Worm (Caenorhabditis elegans) whole organism, late embryonic: ENCODE measurements around the gene mrpl-20.

ENCODE experiments used
- C08G9.2 ChIP-seq: sonication (generic microtip); optimal IDR thresholded peaks from 2 replicates; lab custom pipeline; 2016; ENCODE audit warnings: mild to moderate bottlenecking, missing genetic modification characterization, moderate library complexity, missing compliant biosample characterization
- C38D4.7 ChIP-seq: fragments of 200-800 bp; sonication (Bioruptor generic); optimal IDR thresholded peaks from 2 replicates; lab custom pipeline; 2018; ENCODE audit warnings: mild to moderate bottlenecking, missing genetic modification characterization, moderate library complexity, missing compliant biosample characterization
- K09A11.1 ChIP-seq: sonication (generic microtip); optimal IDR thresholded peaks from 2 replicates; lab custom pipeline; 2017; ENCODE audit warnings: antibody characterized with exemption, mild to moderate bottlenecking, missing genetic modification characterization, missing compliant biosample characterization; ENCODE audit not compliant: insufficient read depth
- T23F11.4 ChIP-seq: fragments of 200-800 bp; sonication (Bioruptor generic); optimal IDR thresholded peaks from 2 replicates; lab custom pipeline; 2018; ENCODE audit warnings: mild to moderate bottlenecking, missing genetic modification characterization, missing compliant biosample characterization
- ama-1 ChIP-seq: fragments of 150-350 bp; optimal IDR thresholded peaks from 2 replicates; lab custom pipeline; 2014
- ceh-14 ChIP-seq: sonication (generic microtip); optimal IDR thresholded peaks from 2 replicates; lab custom pipeline; 2016; ENCODE audit warnings: missing genotype, missing genetic modification characterization, missing compliant biosample characterization
- ceh-2 ChIP-seq: sonication (generic microtip); optimal IDR thresholded peaks from 2 replicates; lab custom pipeline; 2016; ENCODE audit warnings: missing genotype, missing genetic modification characterization, missing compliant biosample characterization
- ceh-30 ChIP-seq: fragments of 150-350 bp; optimal IDR thresholded peaks from 2 replicates; lab custom pipeline; 2014; ENCODE audit warnings: missing biosample characterization, missing genetic modification characterization
- ceh-31 ChIP-seq: sonication (generic microtip); optimal IDR thresholded peaks from 2 replicates; lab custom pipeline; 2016; ENCODE audit warnings: missing genetic modification characterization, missing compliant biosample characterization
- ceh-45 ChIP-seq: fragments of 200-800 bp; sonication (Bioruptor generic); IDR thresholded peaks from 2 replicates; pipeline ENCODE4 v1.3.6; 2022; ENCODE audit warnings: missing genetic modification reagents, missing genetic modification characterization, missing compliant biosample characterization
- ceh-48 ChIP-seq: sonication (generic microtip); optimal IDR thresholded peaks from 2 replicates; lab custom pipeline; 2016; ENCODE audit warnings: missing genetic modification characterization, inconsistent platforms, missing compliant biosample characterization
- ceh-9 ChIP-seq: sonication (generic microtip); optimal IDR thresholded peaks from 2 replicates; lab custom pipeline; 2016; ENCODE audit warnings: mild to moderate bottlenecking, missing genetic modification characterization, inconsistent platforms, missing compliant biosample characterization
- che-1 ChIP-seq: sonication (generic microtip); optimal IDR thresholded peaks from 2 replicates; lab custom pipeline; 2016; ENCODE audit warnings: mild to moderate bottlenecking, missing genetic modification characterization, missing compliant biosample characterization
- dmd-4 ChIP-seq: sonication (generic microtip); optimal IDR thresholded peaks from 2 replicates; lab custom pipeline; 2016; ENCODE audit warnings: borderline replicate concordance, missing genetic modification characterization, missing compliant biosample characterization
- dve-1 ChIP-seq: sonication (generic microtip); optimal IDR thresholded peaks from 2 replicates; lab custom pipeline; 2017; ENCODE audit warnings: antibody characterized with exemption, mild to moderate bottlenecking, missing genetic modification characterization, missing compliant biosample characterization
- elt-2 ChIP-seq: sonication (generic microtip); optimal IDR thresholded peaks from 2 replicates; lab custom pipeline; 2016; ENCODE audit warnings: missing genetic modification reagents, missing genetic modification characterization, missing compliant biosample characterization
- elt-4 ChIP-seq: sonication (generic microtip); optimal IDR thresholded peaks from 2 replicates; lab custom pipeline; 2016; ENCODE audit warnings: missing genetic modification characterization, missing compliant biosample characterization
- ets-4 ChIP-seq: sonication (generic microtip); optimal IDR thresholded peaks from 2 replicates; lab custom pipeline; 2016; ENCODE audit warnings: missing genetic modification characterization, missing compliant biosample characterization
- eyg-1 ChIP-seq: sonication (generic microtip); optimal IDR thresholded peaks from 2 replicates; lab custom pipeline; 2016; ENCODE audit warnings: missing genotype, missing genetic modification characterization, missing compliant biosample characterization
- hlh-13 ChIP-seq: fragments of 200-800 bp; sonication (Bioruptor generic); optimal IDR thresholded peaks from 2 replicates; lab custom pipeline; 2018; ENCODE audit warnings: mild to moderate bottlenecking, missing genetic modification characterization, missing compliant biosample characterization
- hlh-15 ChIP-seq: sonication (generic microtip); optimal IDR thresholded peaks from 2 replicates; lab custom pipeline; 2016; ENCODE audit warnings: missing genetic modification characterization, missing compliant biosample characterization
- hlh-30 ChIP-seq: sonication (generic microtip); optimal IDR thresholded peaks from 2 replicates; lab custom pipeline; 2017; ENCODE audit warnings: antibody characterized with exemption, missing genetic modification characterization, missing compliant biosample characterization; ENCODE audit not compliant: insufficient read depth
- hlh-6 ChIP-seq: sonication (generic microtip); optimal IDR thresholded peaks from 2 replicates; lab custom pipeline; 2016; ENCODE audit warnings: missing genotype, missing genetic modification characterization, missing compliant biosample characterization
- hlh-8 ChIP-seq: sonication (generic microtip); optimal IDR thresholded peaks from 2 replicates; lab custom pipeline; 2016; ENCODE audit warnings: missing genotype, missing genetic modification characterization, missing compliant biosample characterization
- mec-3 ChIP-seq: sonication (generic microtip); optimal IDR thresholded peaks from 2 replicates; lab custom pipeline; 2016; ENCODE audit warnings: borderline replicate concordance, missing genetic modification characterization, missing compliant biosample characterization
- nfya-1 ChIP-seq: sonication (generic microtip); optimal IDR thresholded peaks from 2 replicates; lab custom pipeline; 2017; ENCODE audit warnings: missing genetic modification characterization, mild to moderate bottlenecking, missing compliant biosample characterization, antibody characterized with exemption, moderate library complexity
- npax-4 ChIP-seq: sonication (generic microtip); optimal IDR thresholded peaks from 2 replicates; lab custom pipeline; 2016; ENCODE audit warnings: missing genetic modification characterization, missing compliant biosample characterization
- pag-3 ChIP-seq: sonication (generic microtip); optimal IDR thresholded peaks from 2 replicates; lab custom pipeline; 2016; ENCODE audit warnings: missing compliant biosample characterization, missing genetic modification characterization, borderline replicate concordance
- pax-1 ChIP-seq: fragments of 150-350 bp; optimal IDR thresholded peaks from 2 replicates; lab custom pipeline; 2014; ENCODE audit warnings: missing biosample characterization, missing genetic modification characterization
- pha-2 ChIP-seq: sonication (generic microtip); optimal IDR thresholded peaks from 2 replicates; lab custom pipeline; 2017; ENCODE audit warnings: mild to moderate bottlenecking, missing genetic modification characterization, missing compliant biosample characterization
- pha-4 ChIP-seq: fragments of 150-350 bp; optimal IDR thresholded peaks from 2 replicates; lab custom pipeline; 2018; ENCODE audit warnings: missing biosample characterization, missing genetic modification reagents, missing genetic modification characterization
- rnt-1 ChIP-seq: sonication (generic microtip); optimal IDR thresholded peaks from 2 replicates; lab custom pipeline; 2016; ENCODE audit warnings: missing genetic modification characterization, missing compliant biosample characterization
- sdc-2 ChIP-seq: sonication (generic microtip); optimal IDR thresholded peaks from 2 replicates; lab custom pipeline; 2016; ENCODE audit warnings: missing genotype, missing genetic modification characterization, missing compliant biosample characterization
- sox-2 ChIP-seq: fragments of 200-800 bp; sonication (Bioruptor generic); IDR thresholded peaks from 2 replicates; pipeline ENCODE4 v1.3.6; 2022; ENCODE audit warnings: missing genetic modification reagents, missing genetic modification characterization, missing compliant biosample characterization
- tbx-2 ChIP-seq: sonication (generic microtip); optimal IDR thresholded peaks from 2 replicates; lab custom pipeline; 2016; ENCODE audit warnings: missing genetic modification characterization, missing compliant biosample characterization
- tbx-7 ChIP-seq: sonication (generic microtip); optimal IDR thresholded peaks from 2 replicates; lab custom pipeline; 2016; ENCODE audit warnings: missing genotype, missing genetic modification characterization, missing compliant biosample characterization
- unc-3 ChIP-seq, 2 experiments: fragments of 200-800 bp in 1 of 2; sonication (Bioruptor generic) in 1 of 2; sonication (generic microtip) in 1 of 2; conservative IDR thresholded peaks in 1 of 2; optimal IDR thresholded peaks in 1 of 2; 2 replicates each; pipeline versions ENCODE4 v1.3.6 to Lab custom; 2016 to 2022; ENCODE audit warnings: missing compliant biosample characterization in 2 of 2, missing genetic modification characterization in 2 of 2, missing genetic modification reagents in 1 of 2
- unc-42 ChIP-seq: sonication (generic microtip); optimal IDR thresholded peaks from 2 replicates; lab custom pipeline; 2016; ENCODE audit warnings: missing genotype, missing genetic modification characterization, missing compliant biosample characterization
- unc-55 ChIP-seq: sonication (generic microtip); optimal IDR thresholded peaks from 2 replicates; lab custom pipeline; 2017; ENCODE audit warnings: missing biosample characterization, missing genetic modification reagents, missing genetic modification characterization
- unc-86 ChIP-seq: sonication (generic microtip); optimal IDR thresholded peaks from 2 replicates; lab custom pipeline; 2016; ENCODE audit warnings: missing genetic modification characterization, missing compliant biosample characterization
- ztf-16 ChIP-seq: sonication (generic microtip); optimal IDR thresholded peaks from 2 replicates; lab custom pipeline; 2017; ENCODE audit warnings: missing genetic modification characterization, missing compliant biosample characterization

mrpl-20 gene

DNA sequence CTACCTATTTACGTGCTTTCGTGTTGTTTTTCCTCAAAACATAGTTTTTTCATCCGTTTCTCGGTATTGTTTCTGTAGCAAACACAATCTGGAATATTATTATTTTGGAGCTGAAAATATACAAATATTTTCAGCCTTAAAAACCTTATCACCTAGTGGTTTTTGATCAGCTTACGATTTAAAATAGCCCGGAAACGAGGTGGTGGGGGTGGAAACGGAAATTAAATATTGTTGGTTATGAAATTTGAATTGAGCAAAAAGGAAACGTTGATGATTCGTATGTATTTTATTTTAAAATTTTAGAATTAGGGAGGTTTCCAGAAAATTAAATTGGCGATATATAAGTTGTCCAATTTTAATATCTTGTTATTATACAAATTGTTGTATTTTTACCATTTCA is 29.7 kb downstream of the mrpl-20 start:
- TF ChIP-seq elt-4 (tag; lab: Kevin White, UChicago) = no peak
- TF ChIP-seq hlh-8 = no peak
- TF ChIP-seq ceh-45 (GFP tag; lab: Robert Waterston, UW) = no peak
- TF ChIP-seq C08G9.2 (tag; lab: Kevin White, UChicago) = no peak
- no peak for TF ChIP-seq unc-55 (GFP tag; lab: Kevin White, UChicago)
- no peak for TF ChIP-seq tbx-2 (tag; lab: Kevin White, UChicago)
- TF ChIP-seq ceh-2 (tag; lab: Kevin White, UChicago) = no peak
- no peak for TF ChIP-seq hlh-15 (tag; lab: Kevin White, UChicago)
- no peak for TF ChIP-seq unc-42 (tag; lab: Kevin White, UChicago)
- TF ChIP-seq ama-1 (lab: Kevin White, UChicago) = no peak
- TF ChIP-seq mec-3 (tag; lab: Kevin White, UChicago) = no peak
- TF ChIP-seq pha-2 (tag; lab: Kevin White, UChicago) = no peak
- TF ChIP-seq unc-3 (GFP tag; conservative IDR thresholded peaks at IDR 0.05; lab: Robert Waterston, UW) = no peak
- TF ChIP-seq unc-3 (tag; optimal IDR thresholded peaks at IDR 0.05; lab: Kevin White, UChicago) = no peak
- no peak for TF ChIP-seq pha-4 (tag; lab: Kevin White, UChicago)
- TF ChIP-seq ztf-16 = no peak
- no peak for TF ChIP-seq ceh-9 (tag; lab: Kevin White, UChicago)
- TF ChIP-seq hlh-6 = no peak
- no peak for TF ChIP-seq T23F11.4
- no peak for TF ChIP-seq hlh-30 (tag; lab: Kevin White, UChicago)
- TF ChIP-seq, all 69 proteins: peak for 0

ce11 chrII:13369231-13369630 is 31.1 kb downstream of the mrpl-20 start, which contains the start of gene Y48C3A.20:
TSS of gene Y48C3A.20 (plus strand) at chrII:13369607.
- TF ChIP-seq hlh-13 (GFP tag; lab: Kevin White, UChicago) (no peak), dve-1 (tag; lab: Kevin White, UChicago) (peak; percentile 17), ceh-14 (tag; lab: Kevin White, UChicago) (peak; percentile 55), dmd-4 (tag; lab: Kevin White, UChicago) (no peak), pax-1 (tag; lab: Kevin White, UChicago) (peak; percentile 44), npax-4 (tag; lab: Kevin White, UChicago) (no peak), ceh-30 (tag; lab: Kevin White, UChicago) (peak; percentile 76), unc-42 (tag; lab: Kevin White, UChicago) (peak; percentile 50), che-1 (tag; lab: Kevin White, UChicago) (no peak), sox-2 (GFP tag; lab: Robert Waterston, UW) (peak; percentile 25; the same call in 1 of the 2 replicates), pag-3 (tag; lab: Kevin White, UChicago) (no peak), ceh-48 (peak; percentile 27), ztf-16 (peak; percentile 24), nfya-1 (peak; percentile 56), tbx-2 (tag; lab: Kevin White, UChicago) (peak; percentile 9), ceh-31 (peak; percentile 8)

- no peak for TF ChIP-seq sdc-2
- no peak for TF ChIP-seq hlh-8
- TF ChIP-seq hlh-13 (GFP tag; lab: Kevin White, UChicago) = no peak
- TF ChIP-seq tbx-7 = no peak
- TF ChIP-seq K09A11.1 = no peak
- TF ChIP-seq eyg-1 (tag; lab: Kevin White, UChicago) = no peak
- no peak for TF ChIP-seq C38D4.7
- TF ChIP-seq pha-4 (tag; lab: Kevin White, UChicago) = no peak
- TF ChIP-seq mec-3 (tag; lab: Kevin White, UChicago) = no peak
- no peak for TF ChIP-seq rnt-1
- no peak for TF ChIP-seq unc-86 (tag; lab: Kevin White, UChicago)
- TF ChIP-seq elt-2 (tag; lab: Kevin White, UChicago) = no peak
- TF ChIP-seq ets-4 = no peak
- no peak for TF ChIP-seq pag-3 (tag; lab: Kevin White, UChicago)
- TF ChIP-seq ceh-31 = no peak
- TF ChIP-seq, all 69 proteins: peak for 0
Measured at ce11 chrII:13376112-13376511, 38.0 kb downstream of the mrpl-20 start, which contains the start of gene Y48C3A.12. TSS of gene Y48C3A.12 (plus strand) at chrII:13376412.
